Fruit fly (Drosophila melanogaster) Kc167 (cell line): ENCODE measurements around the gene MICU3.

Experiments
- h ChIP-seq: fragments of >200 bp; optimal IDR thresholded peaks from 3 replicates; lab custom pipeline; 2018; ENCODE audit warnings: missing external identifiers
- insv ChIP-seq: fragments of >200 bp; optimal IDR thresholded peaks from 3 replicates; lab custom pipeline; 2018; ENCODE audit warnings: missing external identifiers
- psq ChIP-seq: fragments of >200 bp; optimal IDR thresholded peaks from 2 replicates; lab custom pipeline; 2017; ENCODE audit warnings: missing external identifiers

DNA sequence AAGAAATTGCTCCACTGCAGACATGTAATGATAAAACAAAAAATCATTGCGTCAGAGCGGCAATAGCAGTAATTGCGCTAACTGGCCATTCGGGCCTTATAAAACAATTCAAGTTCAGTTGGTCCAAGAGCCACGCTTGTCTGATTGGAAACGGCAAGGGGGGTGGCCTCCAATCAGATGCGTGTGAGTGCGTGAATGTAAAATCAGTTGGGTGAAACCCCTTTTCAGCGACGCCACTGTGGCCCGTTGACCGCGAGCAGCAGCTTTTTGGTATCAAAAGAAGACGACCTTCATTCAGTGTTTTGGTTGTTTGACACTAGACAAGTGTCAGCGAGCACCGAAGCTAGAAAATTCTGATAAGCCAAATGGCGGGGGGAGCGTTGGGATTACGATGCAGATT lies 55.2 kb downstream of the MICU3 start:
- TF ChIP-seq insv (lab: Kevin White, UChicago) (no peak), h (no peak), psq (no peak)
